Fruit fly (Drosophila melanogaster): ENCODE results near the gene stwl.

- no peak for TF ChIP-seq usp (GFP tag; optimal IDR thresholded peaks at IDR 0.05)
- TF ChIP-seq CG8478 (optimal IDR thresholded peaks at IDR 0.05) = no peak
Observed at dm6 chr3L:14456898-14457297, 47.2 kb upstream of the stwl start.
